Worm (Caenorhabditis elegans): Measurements from ENCODE around the gene kbp-2.

kbp-2 gene

ce11 chrIII:4881955-4882354 lies 21.7 kb downstream of the kbp-2 start:
- no peak for TF ChIP-seq nhr-23 (tag; optimal IDR thresholded peaks at IDR 0.05)
- peak; percentile 72 for TF ChIP-seq elt-2 (tag; optimal IDR thresholded peaks at IDR 0.05)
- TF ChIP-seq nhr-11 (tag; optimal IDR thresholded peaks at IDR 0.05), result no peak
- no peak for TF ChIP-seq skn-1 (tag; optimal IDR thresholded peaks at IDR 0.05)
- TF ChIP-seq mdl-1 (tag; optimal IDR thresholded peaks at IDR 0.05), result no peak
- no peak for TF ChIP-seq elt-1 (tag; optimal IDR thresholded peaks at IDR 0.05)
- TF ChIP-seq nhr-12 (tag; optimal IDR thresholded peaks at IDR 0.05), result no peak
- TF ChIP-seq aly-2 (tag; optimal IDR thresholded peaks at IDR 0.05), result no peak
- TF ChIP-seq pqm-1 (tag; optimal IDR thresholded peaks at IDR 0.05), result peak; percentile 37
- no peak for TF ChIP-seq R02D3.7 (tag; optimal IDR thresholded peaks at IDR 0.05)
- TF ChIP-seq ceh-9 (tag; optimal IDR thresholded peaks at IDR 0.05), result no peak
- TF ChIP-seq fos-1 (tag; optimal IDR thresholded peaks at IDR 0.05), result no peak
- TF ChIP-seq ceh-16 (tag; optimal IDR thresholded peaks at IDR 0.05), result no peak
- no peak for TF ChIP-seq unc-39 (tag; optimal IDR thresholded peaks at IDR 0.05)

- TF ChIP-seq elt-1 (tag; optimal IDR thresholded peaks at IDR 0.05) (no peak), ceh-28 (tag; optimal IDR thresholded peaks at IDR 0.05) (peak; percentile 15), zag-1 (tag; optimal IDR thresholded peaks at IDR 0.05) (no peak), ama-1 (optimal IDR thresholded peaks at IDR 0.05) (no peak), nhr-76 (tag; optimal IDR thresholded peaks at IDR 0.05) (no peak)
Observed at ce11 chrIII:4879445-4879844, 24.2 kb downstream of the kbp-2 start, which contains the start of gene C35D10.1. C35D10.1 (plus strand) TSS chrIII:4879745.

ce11 chrIII:4878281-4878680 lies 25.4 kb downstream of the kbp-2 start, which contains the start of the genes tost-1 and arx-6:
tost-1 (minus strand) TSS chrIII:4878311.
arx-6 (plus strand) TSS chrIII:4878658.
- TF ChIP-seq lin-15B (tag; optimal IDR thresholded peaks at IDR 0.05) (peak; percentile 61), nfya-1 (tag; optimal IDR thresholded peaks at IDR 0.05; ENCODE audit: insufficient read depth) (peak; percentile 47), elt-2 (tag; optimal IDR thresholded peaks at IDR 0.05) (peak; percentile 3), skn-1 (tag; optimal IDR thresholded peaks at IDR 0.05) (peak; percentile 27), snpc-4 (tag; optimal IDR thresholded peaks at IDR 0.05) (peak; percentile 29), hmg-11 (tag; optimal IDR thresholded peaks at IDR 0.05) (no peak)

ce11 chrIII:4875663-4876062 lies 28.0 kb downstream of the kbp-2 start:
- peak; percentile 39 for TF ChIP-seq fkh-10 (GFP tag; optimal IDR thresholded peaks at IDR 0.05)
- no peak for TF ChIP-seq mml-1 (tag; optimal IDR thresholded peaks at IDR 0.05)
- no peak for TF ChIP-seq nhr-67 (tag; optimal IDR thresholded peaks at IDR 0.05)

- TF ChIP-seq nhr-76 (tag; optimal IDR thresholded peaks at IDR 0.05), result no peak
- TF ChIP-seq hmg-11 (tag; optimal IDR thresholded peaks at IDR 0.05), result no peak
- TF ChIP-seq tbx-2 (tag; optimal IDR thresholded peaks at IDR 0.05), result no peak
- no peak for TF ChIP-seq mdl-1 (tag; optimal IDR thresholded peaks at IDR 0.05)
- no peak for TF ChIP-seq ztf-11 (tag; optimal IDR thresholded peaks at IDR 0.05)
- TF ChIP-seq unc-39 (tag; optimal IDR thresholded peaks at IDR 0.05), result no peak
- TF ChIP-seq ceh-82 (tag; optimal IDR thresholded peaks at IDR 0.05), result no peak
- TF ChIP-seq pha-4 (tag; optimal IDR thresholded peaks at IDR 0.05), result no peak
- TF ChIP-seq nhr-43 (tag; optimal IDR thresholded peaks at IDR 0.05; ENCODE audit: poor library complexity, severe bottlenecking), result no peak
- no peak for TF ChIP-seq fkh-2 (tag; optimal IDR thresholded peaks at IDR 0.05)
- TF ChIP-seq daf-12 (tag; optimal IDR thresholded peaks at IDR 0.05), result no peak
- no peak for TF ChIP-seq sea-2 (GFP tag; optimal IDR thresholded peaks at IDR 0.05)
- TF ChIP-seq eor-1 (tag; optimal IDR thresholded peaks at IDR 0.05), result no peak
Observed at ce11 chrIII:4874671-4875070, 29.0 kb downstream of the kbp-2 start, which contains the start of gene C35D10.12. C35D10.12 (minus strand) TSS chrIII:4874771.

ce11 chrIII:4873395-4873794 lies 30.3 kb downstream of the kbp-2 start:
- TF ChIP-seq zag-1 (tag; optimal IDR thresholded peaks at IDR 0.05) (no peak), ceh-82 (tag; optimal IDR thresholded peaks at IDR 0.05) (no peak), ceh-16 (tag; optimal IDR thresholded peaks at IDR 0.05) (no peak), elt-1 (tag; optimal IDR thresholded peaks at IDR 0.05) (no peak), eor-1 (tag; optimal IDR thresholded peaks at IDR 0.05) (no peak), ztf-4 (tag; optimal IDR thresholded peaks at IDR 0.05) (no peak), nhr-23 (tag; optimal IDR thresholded peaks at IDR 0.05) (no peak), hmg-11 (tag; optimal IDR thresholded peaks at IDR 0.05) (no peak), skn-1 (tag; optimal IDR thresholded peaks at IDR 0.05) (no peak), lsy-12 (tag; optimal IDR thresholded peaks at IDR 0.05) (no peak), snpc-4 (tag; optimal IDR thresholded peaks at IDR 0.05) (no peak), nhr-28 (tag; optimal IDR thresholded peaks at IDR 0.05) (no peak), lin-39 (tag; optimal IDR thresholded peaks at IDR 0.05) (no peak), egl-5 (tag; optimal IDR thresholded peaks at IDR 0.05) (no peak)

All from whole organism, L3 larva.